Fruit fly (Drosophila melanogaster) whole organism, prepupa: ENCODE data around the gene Sirt1.

Source experiments
- Blimp-1 ChIP-seq: fragments of 200-800 bp; sonication (Bioruptor generic); optimal IDR thresholded peaks from 3 replicates; lab custom pipeline; 2017; ENCODE audit warnings: missing biosample characterization, missing genetic modification characterization, mild to moderate bottlenecking, moderate library complexity, missing genetic modification reagents
- CG11294 ChIP-seq: fragments of 200-800 bp; sonication (Bioruptor generic); IDR thresholded peaks from 2 replicates; pipeline ENCODE4 v1.3.6; 2022; ENCODE audit warnings: missing biosample characterization, missing genetic modification characterization
- CG11762 ChIP-seq: fragments of 200-800 bp; sonication (Bioruptor generic); optimal IDR thresholded peaks from 3 replicates; lab custom pipeline; 2016; ENCODE audit warnings: missing biosample characterization, missing genetic modification characterization; ENCODE audit not compliant: insufficient read depth
- CG15336 ChIP-seq: fragments of 200-800 bp; sonication (Bioruptor generic); IDR thresholded peaks from 2 replicates; pipeline ENCODE4 v1.3.6; 2022; ENCODE audit warnings: missing biosample characterization, missing genetic modification characterization
- CG1621 ChIP-seq: fragments of 200-800 bp; sonication (Bioruptor generic); optimal IDR thresholded peaks from 3 replicates; lab custom pipeline; 2018; ENCODE audit warnings: missing biosample characterization, mild to moderate bottlenecking, missing genetic modification characterization
- CG16779 ChIP-seq: fragments of 200-800 bp; sonication (Bioruptor generic); optimal IDR thresholded peaks from 3 replicates; lab custom pipeline; 2017; ENCODE audit warnings: missing biosample characterization, mild to moderate bottlenecking, missing genetic modification characterization
- CG3032 ChIP-seq: fragments of 200-800 bp; optimal IDR thresholded peaks from 2 replicates; lab custom pipeline; 2019; ENCODE audit warnings: missing biosample characterization, mild to moderate bottlenecking, missing genetic modification characterization, moderate library complexity
- CG31627 ChIP-seq: fragments of 200-800 bp; sonication (Bioruptor generic); optimal IDR thresholded peaks from 3 replicates; lab custom pipeline; 2016; ENCODE audit warnings: missing biosample characterization, missing genetic modification characterization
- CG3919 ChIP-seq: fragments of 200-800 bp; sonication (Bioruptor generic); optimal IDR thresholded peaks from 3 replicates; lab custom pipeline; 2016; ENCODE audit warnings: missing biosample characterization, missing genetic modification characterization
- CG6163 ChIP-seq: fragments of 200-800 bp; sonication (Bioruptor generic); IDR thresholded peaks from 3 replicates; pipeline ENCODE4 v1.3.6; 2022; ENCODE audit warnings: missing biosample characterization, missing genetic modification characterization
- CG6792 ChIP-seq: fragments of 200-800 bp; sonication (Bioruptor generic); optimal IDR thresholded peaks from 3 replicates; lab custom pipeline; 2016; ENCODE audit warnings: missing biosample characterization, missing genetic modification characterization
- CG6854 ChIP-seq: fragments of 200-800 bp; sonication (Bioruptor generic); optimal IDR thresholded peaks from 2 replicates; lab custom pipeline; 2017; ENCODE audit warnings: missing biosample characterization, mild to moderate bottlenecking, missing genetic modification characterization
- CG7368 ChIP-seq: fragments of 200-800 bp; sonication (Bioruptor generic); optimal IDR thresholded peaks from 3 replicates; lab custom pipeline; 2016; ENCODE audit warnings: missing biosample characterization, missing genetic modification characterization
- CG8119 ChIP-seq: fragments of 200-800 bp; sonication (Bioruptor generic); IDR thresholded peaks from 3 replicates; pipeline ENCODE4 v1.3.6; 2022; ENCODE audit warnings: missing biosample characterization, missing genetic modification characterization
- CG8319 ChIP-seq: fragments of 200-800 bp; sonication (Bioruptor generic); optimal IDR thresholded peaks from 3 replicates; lab custom pipeline; 2016; ENCODE audit warnings: missing biosample characterization, missing genetic modification characterization
- CG8632 ChIP-seq: fragments of 200-800 bp; sonication (Bioruptor generic); optimal IDR thresholded peaks from 3 replicates; lab custom pipeline; 2016; ENCODE audit warnings: missing biosample characterization, missing genetic modification characterization
- Eip75B ChIP-seq: fragments of 200-800 bp; sonication (Bioruptor generic); optimal IDR thresholded peaks from 3 replicates; lab custom pipeline; 2016; ENCODE audit warnings: missing biosample characterization, missing genetic modification characterization
- Eip78C ChIP-seq: fragments of 200-800 bp; sonication (Bioruptor generic); peaks from one replicate; lab custom pipeline; 2016; ENCODE audit warnings: missing biosample characterization, missing genetic modification characterization
- Ets21C ChIP-seq: fragments of 200-800 bp; sonication (Bioruptor generic); optimal IDR thresholded peaks from 3 replicates; lab custom pipeline; 2016; ENCODE audit warnings: missing biosample characterization, missing genetic modification characterization
- Ets96B ChIP-seq: fragments of 200-800 bp; optimal IDR thresholded peaks from 2 replicates; lab custom pipeline; 2019; ENCODE audit warnings: missing biosample characterization, mild to moderate bottlenecking, missing genetic modification characterization, moderate library complexity
- Hr39 ChIP-seq: fragments of 200-800 bp; sonication (Bioruptor generic); optimal IDR thresholded peaks from 2 replicates; lab custom pipeline; 2016; ENCODE audit warnings: missing biosample characterization, missing genetic modification characterization
- Lpt ChIP-seq: fragments of 200-800 bp; sonication (Bioruptor generic); optimal IDR thresholded peaks from 3 replicates; lab custom pipeline; 2016; ENCODE audit warnings: missing biosample characterization, missing genetic modification characterization
- Met ChIP-seq: fragments of 200-800 bp; sonication (Bioruptor generic); optimal IDR thresholded peaks from 3 replicates; lab custom pipeline; 2016; ENCODE audit warnings: missing biosample characterization, missing genetic modification characterization
- OdsH ChIP-seq: fragments of 200-800 bp; sonication (Bioruptor generic); optimal IDR thresholded peaks from 3 replicates; lab custom pipeline; 2016; ENCODE audit warnings: missing biosample characterization, missing genetic modification characterization
- Sox15 ChIP-seq: fragments of 200-800 bp; sonication (Bioruptor generic); optimal IDR thresholded peaks from 3 replicates; lab custom pipeline; 2016; ENCODE audit warnings: missing biosample characterization, missing genetic modification characterization
- dsx ChIP-seq: fragments of 200-800 bp; optimal IDR thresholded peaks from 3 replicates; lab custom pipeline; 2019; ENCODE audit warnings: missing biosample characterization, mild to moderate bottlenecking, missing genetic modification characterization, moderate library complexity; ENCODE audit not compliant: poor library complexity, severe bottlenecking
- eg ChIP-seq: fragments of 200-800 bp; sonication (Bioruptor generic); IDR thresholded peaks from 3 replicates; pipeline ENCODE4 v1.3.6; 2022; ENCODE audit warnings: missing biosample characterization, missing genetic modification characterization
- esn ChIP-seq: fragments of 200-800 bp; sonication (Bioruptor generic); optimal IDR thresholded peaks from 2 replicates; lab custom pipeline; 2016; ENCODE audit warnings: missing biosample characterization, mild to moderate bottlenecking, missing genetic modification characterization, moderate library complexity
- fd59A ChIP-seq: fragments of 200-800 bp; sonication (Bioruptor generic); optimal IDR thresholded peaks from 2 replicates; lab custom pipeline; 2017; ENCODE audit warnings: missing biosample characterization, mild to moderate bottlenecking, missing genetic modification characterization, missing genetic modification reagents
- fd85E ChIP-seq: fragments of 200-800 bp; sonication (Bioruptor generic); optimal IDR thresholded peaks from 3 replicates; lab custom pipeline; 2016; ENCODE audit warnings: missing biosample characterization, missing genetic modification characterization
- fkh ChIP-seq: fragments of 200-800 bp; sonication (Bioruptor generic); optimal IDR thresholded peaks from 3 replicates; lab custom pipeline; 2017; ENCODE audit warnings: missing biosample characterization, mild to moderate bottlenecking, missing genetic modification characterization, moderate library complexity
- lz ChIP-seq: fragments of 200-800 bp; sonication (Bioruptor generic); optimal IDR thresholded peaks from 3 replicates; lab custom pipeline; 2016; ENCODE audit warnings: missing biosample characterization, missing genetic modification characterization
- salr ChIP-seq, 2 experiments: fragments of 200-800 bp; sonication (Bioruptor generic); optimal IDR thresholded peaks; 3 replicates each; lab custom pipeline; 2016 to 2018; ENCODE audit warnings: missing biosample characterization in 2 of 2, missing genetic modification characterization in 2 of 2, mild to moderate bottlenecking in 1 of 2
- spab ChIP-seq: fragments of 200-800 bp; sonication (Bioruptor generic); optimal IDR thresholded peaks from 2 replicates; lab custom pipeline; 2017; ENCODE audit warnings: missing biosample characterization, mild to moderate bottlenecking, missing genetic modification characterization, missing genetic modification reagents
- ss ChIP-seq, 2 experiments: fragments of 200-800 bp; sonication (Bioruptor generic); optimal IDR thresholded peaks; 2 replicates in 1 of 2; 3 replicates in 1 of 2; lab custom pipeline; 2017 to 2018; ENCODE audit warnings: mild to moderate bottlenecking in 2 of 2, missing biosample characterization in 2 of 2, missing genetic modification characterization in 2 of 2, moderate library complexity in 1 of 2
- svp ChIP-seq: fragments of 200-800 bp; sonication (Bioruptor generic); peaks from one replicate; lab custom pipeline; 2016; ENCODE audit warnings: missing biosample characterization, missing genetic modification characterization
- topi ChIP-seq: fragments of 200-800 bp; sonication (Bioruptor generic); optimal IDR thresholded peaks from 3 replicates; lab custom pipeline; 2016; ENCODE audit warnings: missing biosample characterization, missing genetic modification characterization
- vri ChIP-seq: fragments of 200-800 bp; sonication (Bioruptor generic); optimal IDR thresholded peaks from 3 replicates; lab custom pipeline; 2016; ENCODE audit warnings: missing biosample characterization, mild to moderate bottlenecking, missing genetic modification characterization

Gene Sirt1

dm6 chr2L:13191894-13192293, 26.5 kb downstream of the Sirt1 start, which contains the start of the genes CG16974 and Edem2 (continued):
- TF ChIP-seq CG15336 (GFP tag; lab: Robert Waterston, UW) (no peak), Met (GFP tag; lab: Kevin White, UChicago) (no peak), CG6854 (peak; percentile 17), CG11762 (GFP tag; lab: Kevin White, UChicago) (no peak)
- TF ChIP-seq, all 60 proteins: peak for 15

dm6 chr2L:13195822-13196221, 30.5 kb downstream of the Sirt1 start:
- no peak for TF ChIP-seq CG31627
- TF ChIP-seq CG8319 (GFP tag; lab: Kevin White, UChicago) = no peak
- no peak for TF ChIP-seq CG11762 (GFP tag; lab: Kevin White, UChicago)

- TF ChIP-seq CG8119 (GFP tag; lab: Robert Waterston, UW) = 0 out of 3 replicates have a peak, but pooled peaks have one; percentile 15
- no peak for TF ChIP-seq Ets21C (GFP tag; lab: Kevin White, UChicago)
- TF ChIP-seq CG1621 (tag; lab: Kevin White, UChicago) = peak; percentile 99
These were observed 37.6 kb downstream of the Sirt1 start, which contains the start of gene CG16972 for dm6 chr2L:13202960-13203436. CG16972 (minus strand) TSS chr2L:13203295.

- TF ChIP-seq CG3032 (tag; lab: Kevin White, UChicago) (peak; percentile 68), fd85E (GFP tag; lab: Kevin White, UChicago) (no peak), svp (GFP tag; lab: Kevin White, UChicago) (peak; percentile 73), CG15336 (GFP tag; lab: Robert Waterston, UW) (peak; percentile 44), fkh (GFP tag; lab: Kevin White, UChicago) (peak; percentile 54), Sox15 (GFP tag; lab: Kevin White, UChicago) (peak; percentile 13), CG11762 (GFP tag; lab: Kevin White, UChicago) (no peak), CG8319 (GFP tag; lab: Kevin White, UChicago) (no peak), esn (GFP tag; lab: Kevin White, UChicago) (peak; percentile 41), CG6163 (GFP tag; lab: Robert Waterston, UW) (peak; percentile 57; the same call in 2 of the 3 replicates), CG6854 (peak; percentile 67), spab (no peak), lz (GFP tag; lab: Kevin White, UChicago) (peak; percentile 31), eg (peak; percentile 37; the same call in 2 of the 3 replicates), Eip78C (GFP tag; lab: Kevin White, UChicago) (peak; percentile 67)
- TF ChIP-seq, all 60 proteins: peak for 11
These were observed 38.2 kb downstream of the Sirt1 start, which contains the start of gene Pect for dm6 chr2L:13203437-13204137. Pect (plus strand) TSS chr2L:13203762.

dm6 chr2L:13204151-13204550, 38.8 kb downstream of the Sirt1 start:
- TF ChIP-seq lz (GFP tag; lab: Kevin White, UChicago) (no peak), Eip78C (GFP tag; lab: Kevin White, UChicago) (peak; percentile 43), dsx (no peak), vri (GFP tag; lab: Kevin White, UChicago) (no peak), CG8632 (GFP tag; lab: Kevin White, UChicago) (no peak), CG6854 (no peak), Met (GFP tag; lab: Kevin White, UChicago) (no peak)

dm6 chr2L:13205256-13205655, 39.9 kb downstream of the Sirt1 start:
- no peak for TF ChIP-seq Hr39 (GFP tag; lab: Kevin White, UChicago)
- peak; percentile 79 for TF ChIP-seq fkh (GFP tag; lab: Kevin White, UChicago)
- TF ChIP-seq esn (GFP tag; lab: Kevin White, UChicago) = peak; percentile 44
- peak; percentile 35 to 62 for TF ChIP-seq ss (GFP tag; optimal IDR thresholded peaks at IDR 0.05; lab: Kevin White, UChicago)
- TF ChIP-seq svp (GFP tag; lab: Kevin White, UChicago) = peak; percentile 74
- no peak for TF ChIP-seq Lpt
- peak; percentile 40 for TF ChIP-seq CG3919 (GFP tag; lab: Kevin White, UChicago)
- TF ChIP-seq OdsH (GFP tag; lab: Kevin White, UChicago) = no peak
- TF ChIP-seq CG6792 (GFP tag; lab: Kevin White, UChicago) = no peak
- TF ChIP-seq CG7368 (GFP tag; lab: Kevin White, UChicago) = no peak
- peak; percentile 45 for TF ChIP-seq Eip75B (GFP tag; lab: Kevin White, UChicago)
- TF ChIP-seq fd59A (GFP tag; lab: Kevin White, UChicago) = no peak
- TF ChIP-seq CG16779 (tag; lab: Kevin White, UChicago) = peak; percentile 38
- TF ChIP-seq Blimp-1 (GFP tag; lab: Kevin White, UChicago) = no peak
- no peak for TF ChIP-seq CG11294 (GFP tag; lab: Robert Waterston, UW)
- TF ChIP-seq CG1621 (tag; lab: Kevin White, UChicago) = peak; percentile 8
- peak; percentile 5 for TF ChIP-seq topi (GFP tag; lab: Kevin White, UChicago)
- TF ChIP-seq salr (GFP tag; optimal IDR thresholded peaks at IDR 0.05; lab: Kevin White, UChicago) = no peak
- TF ChIP-seq eg = peak; percentile 46; the same call in 1 of the 3 replicates
- TF ChIP-seq Ets96B (tag; lab: Kevin White, UChicago) = no peak
- TF ChIP-seq CG6854 = peak; percentile 66
